Fruit fly (Drosophila melanogaster): ENCODE data around the gene CG13711.

The CG13711 gene

DNA sequence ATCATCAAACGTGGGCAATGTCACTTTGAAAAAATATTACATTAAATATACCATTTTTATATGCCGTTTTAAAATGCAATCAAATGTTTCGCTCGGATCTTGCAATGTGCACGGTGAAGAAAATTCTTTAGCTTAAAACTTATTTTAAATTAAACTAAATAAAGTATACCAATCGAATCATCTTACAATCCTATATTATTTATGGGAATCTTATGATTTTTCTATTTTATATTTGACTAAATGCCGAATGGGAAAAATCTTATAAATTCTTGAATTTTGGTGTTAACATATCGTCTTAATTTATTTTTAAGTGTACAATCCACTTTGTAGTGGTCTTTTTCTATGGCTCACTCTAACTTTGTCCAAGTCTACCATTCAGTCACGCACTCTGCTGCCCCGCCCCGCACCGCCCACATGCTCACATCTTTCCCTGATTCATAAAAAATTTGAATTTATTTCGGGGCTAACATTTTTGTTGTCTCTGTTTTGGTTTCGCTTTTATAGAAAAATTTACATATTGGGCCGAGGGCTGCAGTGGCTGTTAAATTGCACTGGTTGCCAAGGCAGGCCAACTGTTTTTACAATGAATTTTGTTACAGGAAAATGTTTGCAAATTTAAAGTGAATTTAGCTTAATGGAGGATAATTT is 37.0 kb upstream of the CG13711 start (continued):
- peak; percentile 35; the same call in 1 of the 2 replicates for TF ChIP-seq crol (GFP tag; IDR thresholded peaks at IDR 0.05)
- no peak for TF ChIP-seq fd102C (GFP tag; optimal IDR thresholded peaks at IDR 0.05)
- TF ChIP-seq CG13287 (GFP tag; IDR thresholded peaks at IDR 0.05; ENCODE audit: partially characterized antibody) = no peak
- TF ChIP-seq CG16815 (GFP tag; optimal IDR thresholded peaks at IDR 0.05) = no peak
- peak; percentile 3 for TF ChIP-seq Xbp1 (GFP tag; optimal IDR thresholded peaks at IDR 0.05)
- peak; percentile 5 for TF ChIP-seq CG9437 (GFP tag; optimal IDR thresholded peaks at IDR 0.05)
- peak; percentile 48 for TF ChIP-seq unpg (GFP tag; optimal IDR thresholded peaks at IDR 0.05)
- no peak for TF ChIP-seq CG7987 (GFP tag; optimal IDR thresholded peaks at IDR 0.05)
- TF ChIP-seq CG1529 (GFP tag; optimal IDR thresholded peaks at IDR 0.05) = peak; percentile 1
- peak; percentile 7 for TF ChIP-seq Fer3 (tag; optimal IDR thresholded peaks at IDR 0.05)
- TF ChIP-seq Dp (GFP tag; optimal IDR thresholded peaks at IDR 0.05) = no peak
- TF ChIP-seq pan (optimal IDR thresholded peaks at IDR 0.05) = no peak
- TF ChIP-seq pan (GFP tag; optimal IDR thresholded peaks at IDR 0.05 in 1 of 2, IDR thresholded peaks at IDR 0.05 in 1 of 2) = peak in 1 of 2 experiments; percentile 52
- no peak for TF ChIP-seq Hsf (GFP tag; optimal IDR thresholded peaks at IDR 0.05)
- no peak for TF ChIP-seq CG10565 (GFP tag; optimal IDR thresholded peaks at IDR 0.05)
- peak; percentile 30 for TF ChIP-seq CoRest (tag; optimal IDR thresholded peaks at IDR 0.05)
- peak; percentile 76 for TF ChIP-seq Sox102F (GFP tag; optimal IDR thresholded peaks at IDR 0.05)
- TF ChIP-seq trem (tag; optimal IDR thresholded peaks at IDR 0.05) = no peak
- no peak for TF ChIP-seq slou (GFP tag; optimal IDR thresholded peaks at IDR 0.05)
- no peak for TF ChIP-seq CG3163 (GFP tag; optimal IDR thresholded peaks at IDR 0.05)
- TF ChIP-seq ham (GFP tag; IDR thresholded peaks at IDR 0.05) = no peak
- TF ChIP-seq az2 (GFP tag; optimal IDR thresholded peaks at IDR 0.05) = no peak
- TF ChIP-seq Aef1 (GFP tag; IDR thresholded peaks at IDR 0.05) = no peak
- peak; percentile 25; the same call in 1 of the 3 replicates for TF ChIP-seq CG14050 (GFP tag; IDR thresholded peaks at IDR 0.05)
- TF ChIP-seq Oli (tag; optimal IDR thresholded peaks at IDR 0.05) = peak; percentile 44
- no peak for TF ChIP-seq CrebB (tag; optimal IDR thresholded peaks at IDR 0.05)
- TF ChIP-seq org-1 (GFP tag; optimal IDR thresholded peaks at IDR 0.05) = no peak
- TF ChIP-seq vnd (GFP tag; IDR thresholded peaks at IDR 0.05; ENCODE audit: partially characterized antibody) = no peak
- TF ChIP-seq tap (tag; optimal IDR thresholded peaks at IDR 0.05) = peak; percentile 56

dm6 chr3L:4721886-4722285 is 35.8 kb upstream of the CG13711 start:
- TF ChIP-seq CG15269 (tag; optimal IDR thresholded peaks at IDR 0.05) (peak; percentile 12), CG11093 (GFP tag; IDR thresholded peaks at IDR 0.05) (no peak), dimm (GFP tag; IDR thresholded peaks at IDR 0.05) (no peak), dati (GFP tag; IDR thresholded peaks at IDR 0.05) (no peak), Rfx (GFP tag; IDR thresholded peaks at IDR 0.05) (no peak), NC2β (GFP tag; optimal IDR thresholded peaks at IDR 0.05) (no peak), Hmx (GFP tag; optimal IDR thresholded peaks at IDR 0.05) (no peak), Opbp (GFP tag; IDR thresholded peaks at IDR 0.05; ENCODE audit: partially characterized antibody) (no peak), CG6272 (GFP tag; IDR thresholded peaks at IDR 0.05) (no peak), CG2120 (GFP tag; optimal IDR thresholded peaks at IDR 0.05) (no peak), CG2889 (GFP tag; IDR thresholded peaks at IDR 0.05) (no peak), CG8388 (GFP tag; optimal IDR thresholded peaks at IDR 0.05) (no peak), Lpt (GFP tag; optimal IDR thresholded peaks at IDR 0.05) (no peak), Hr51 (GFP tag; optimal IDR thresholded peaks at IDR 0.05) (peak in 1 of 2 experiments; percentile 60), CG11723 (GFP tag; optimal IDR thresholded peaks at IDR 0.05) (no peak), gem (tag; optimal IDR thresholded peaks at IDR 0.05) (peak; percentile 42), sens (GFP tag) (no peak), ac (GFP tag; optimal IDR thresholded peaks at IDR 0.05) (no peak), cad (GFP tag; optimal IDR thresholded peaks at IDR 0.05) (no peak), CG3407 (GFP tag; optimal IDR thresholded peaks at IDR 0.05) (no peak), Sin3A (optimal IDR thresholded peaks at IDR 0.05) (no peak), her (GFP tag; optimal IDR thresholded peaks at IDR 0.05) (no peak), Rx (GFP tag; IDR thresholded peaks at IDR 0.05) (no peak), HLHmδ (GFP tag; optimal IDR thresholded peaks at IDR 0.05) (no peak)
